Worm (Caenorhabditis elegans) whole organism, early embryonic: ENCODE results near the gene C50D2.6.

Source experiments
- B0310.2 ChIP-seq: sonication (generic microtip); optimal IDR thresholded peaks from 2 replicates; lab custom pipeline; 2016; ENCODE audit warnings: mild to moderate bottlenecking, missing genetic modification characterization, missing compliant biosample characterization
- F13C5.2 ChIP-seq: sonication (generic microtip); optimal IDR thresholded peaks from 2 replicates; lab custom pipeline; 2017; ENCODE audit warnings: mild to moderate bottlenecking, missing genetic modification characterization, inconsistent platforms, missing compliant biosample characterization
- aly-1 ChIP-seq: sonication (generic microtip); optimal IDR thresholded peaks from 2 replicates; lab custom pipeline; 2016; ENCODE audit warnings: missing genetic modification characterization, missing compliant biosample characterization
- ama-1 ChIP-seq: fragments of 150-350 bp; optimal IDR thresholded peaks from 2 replicates; lab custom pipeline; 2014
- ceh-13 ChIP-seq: fragments of 200-800 bp; sonication (Bioruptor generic); optimal IDR thresholded peaks from 2 replicates; lab custom pipeline; 2018; ENCODE audit warnings: mild to moderate bottlenecking, missing genetic modification characterization, missing compliant biosample characterization
- ceh-36 ChIP-seq: sonication (generic microtip); optimal IDR thresholded peaks from 2 replicates; lab custom pipeline; 2016; ENCODE audit warnings: missing genetic modification characterization, inconsistent platforms, missing compliant biosample characterization
- ets-7 ChIP-seq: sonication (generic microtip); optimal IDR thresholded peaks from 2 replicates; lab custom pipeline; 2016; ENCODE audit warnings: missing genotype, missing genetic modification characterization, missing compliant biosample characterization
- flt-1 ChIP-seq: fragments of 200-800 bp; sonication (Bioruptor generic); IDR thresholded peaks from 2 replicates; pipeline ENCODE4 v1.3.6; 2022; ENCODE audit warnings: missing genetic modification characterization, missing compliant biosample characterization
- hmbx-1 ChIP-seq: sonication (generic microtip); optimal IDR thresholded peaks from 2 replicates; lab custom pipeline; 2016; ENCODE audit warnings: mild to moderate bottlenecking, missing genetic modification characterization, missing compliant biosample characterization
- hmg-4 ChIP-seq: fragments of 200-800 bp; sonication (Bioruptor generic); optimal IDR thresholded peaks from 2 replicates; lab custom pipeline; 2018; ENCODE audit warnings: mild to moderate bottlenecking, missing genetic modification characterization, missing compliant biosample characterization
- hnd-1 ChIP-seq: sonication (generic microtip); optimal IDR thresholded peaks from 2 replicates; lab custom pipeline; 2016; ENCODE audit warnings: missing genetic modification characterization, missing compliant biosample characterization
- pes-1 ChIP-seq: fragments of 200-800 bp; sonication (Bioruptor generic); IDR thresholded peaks from 2 replicates; pipeline ENCODE4 v1.3.6; 2022; ENCODE audit warnings: missing genetic modification reagents, missing genetic modification characterization, missing compliant biosample characterization
- scrt-1 ChIP-seq: fragments of 200-800 bp; sonication (Bioruptor generic); IDR thresholded peaks from 2 replicates; pipeline ENCODE4 v1.3.6; 2022; ENCODE audit warnings: missing genetic modification characterization, missing compliant biosample characterization
- sea-1 ChIP-seq: fragments of 200-800 bp; sonication (Bioruptor generic); conservative IDR thresholded peaks from 2 replicates; pipeline ENCODE4 v1.3.6; 2022; ENCODE audit warnings: missing genetic modification characterization, missing compliant biosample characterization
- tbx-11 ChIP-seq: fragments of 200-800 bp; sonication (Bioruptor generic); IDR thresholded peaks from 2 replicates; pipeline ENCODE4 v1.3.6; 2022; ENCODE audit warnings: missing genetic modification characterization, missing compliant biosample characterization
- tbx-37 ChIP-seq: fragments of 200-800 bp; sonication (Bioruptor generic); conservative IDR thresholded peaks from 2 replicates; pipeline ENCODE4 v1.3.6; 2022; ENCODE audit warnings: missing genetic modification reagents, missing genetic modification characterization, missing compliant biosample characterization
- tra-4 ChIP-seq: sonication (generic microtip); optimal IDR thresholded peaks from 2 replicates; lab custom pipeline; 2017; ENCODE audit warnings: missing genetic modification characterization, missing compliant biosample characterization

The C50D2.6 gene

ce11 chrII:112231-112630, 28.0 kb downstream of the C50D2.6 start:
- TF ChIP-seq flt-1 (GFP tag; lab: Robert Waterston, UW) (no peak), pes-1 (no peak), hmbx-1 (tag; lab: Kevin White, UChicago) (no peak), hmg-4 (no peak), ets-7 (tag; lab: Kevin White, UChicago) (no peak), B0310.2 (tag; lab: Kevin White, UChicago) (no peak), tbx-11 (GFP tag; lab: Robert Waterston, UW) (no peak), aly-1 (tag; lab: Kevin White, UChicago) (no peak), scrt-1 (GFP tag; lab: Robert Waterston, UW) (no peak)

- TF ChIP-seq F13C5.2 (tag; lab: Kevin White, UChicago), result no peak
- TF ChIP-seq tbx-37 (GFP tag; lab: Robert Waterston, UW), result no peak
- TF ChIP-seq ceh-13 (GFP tag; lab: Kevin White, UChicago), result no peak
- no peak for TF ChIP-seq tra-4 (tag; lab: Kevin White, UChicago)
These were observed 32.7 kb downstream of the C50D2.6 start, which contains the start of gene srt-54 for ce11 chrII:116916-117315. Gene srt-54, plus strand, starts transcription at chrII:117216.

ce11 chrII:121121-121520, 36.9 kb downstream of the C50D2.6 start, which contains the start of gene K10B4.3:
Gene K10B4.3, minus strand, starts transcription at chrII:121221.
- TF ChIP-seq hmbx-1 (tag; lab: Kevin White, UChicago) (no peak), aly-1 (tag; lab: Kevin White, UChicago) (no peak), ets-7 (tag; lab: Kevin White, UChicago) (no peak), flt-1 (GFP tag; lab: Robert Waterston, UW) (no peak), scrt-1 (GFP tag; lab: Robert Waterston, UW) (no peak), ama-1 (lab: Kevin White, UChicago) (no peak), hmg-4 (no peak), pes-1 (no peak), tbx-37 (GFP tag; lab: Robert Waterston, UW) (no peak), tbx-11 (GFP tag; lab: Robert Waterston, UW) (no peak), sea-1 (no peak), hnd-1 (no peak), F13C5.2 (tag; lab: Kevin White, UChicago) (no peak), tra-4 (tag; lab: Kevin White, UChicago) (no peak), B0310.2 (tag; lab: Kevin White, UChicago) (no peak)

ce11 chrII:122008-122407, 37.8 kb downstream of the C50D2.6 start:
- TF ChIP-seq scrt-1 (GFP tag; lab: Robert Waterston, UW) (no peak), hmbx-1 (tag; lab: Kevin White, UChicago) (no peak), tra-4 (tag; lab: Kevin White, UChicago) (no peak), sea-1 (no peak), tbx-11 (GFP tag; lab: Robert Waterston, UW) (no peak), B0310.2 (tag; lab: Kevin White, UChicago) (no peak), F13C5.2 (tag; lab: Kevin White, UChicago) (no peak), aly-1 (tag; lab: Kevin White, UChicago) (no peak)

- TF ChIP-seq scrt-1 (GFP tag; lab: Robert Waterston, UW), result no peak
- TF ChIP-seq aly-1 (tag; lab: Kevin White, UChicago), result no peak
- no peak for TF ChIP-seq ceh-36 (tag; lab: Kevin White, UChicago)
- TF ChIP-seq flt-1 (GFP tag; lab: Robert Waterston, UW), result no peak
- TF ChIP-seq hmg-4, result no peak
- no peak for TF ChIP-seq B0310.2 (tag; lab: Kevin White, UChicago)
- TF ChIP-seq ama-1 (lab: Kevin White, UChicago), result no peak
- TF ChIP-seq tbx-11 (GFP tag; lab: Robert Waterston, UW), result no peak
- no peak for TF ChIP-seq hmbx-1 (tag; lab: Kevin White, UChicago)
- no peak for TF ChIP-seq F13C5.2 (tag; lab: Kevin White, UChicago)
- no peak for TF ChIP-seq pes-1
These were observed 38.3 kb downstream of the C50D2.6 start for ce11 chrII:122494-122893.

- TF ChIP-seq tbx-11 (GFP tag; lab: Robert Waterston, UW), result no peak
- no peak for TF ChIP-seq ama-1 (lab: Kevin White, UChicago)
- no peak for TF ChIP-seq flt-1 (GFP tag; lab: Robert Waterston, UW)
- no peak for TF ChIP-seq pes-1
- no peak for TF ChIP-seq sea-1
- no peak for TF ChIP-seq B0310.2 (tag; lab: Kevin White, UChicago)
- TF ChIP-seq hmbx-1 (tag; lab: Kevin White, UChicago), result no peak
- TF ChIP-seq F13C5.2 (tag; lab: Kevin White, UChicago), result no peak
- no peak for TF ChIP-seq tbx-37 (GFP tag; lab: Robert Waterston, UW)
- no peak for TF ChIP-seq hnd-1
- no peak for TF ChIP-seq tra-4 (tag; lab: Kevin White, UChicago)
- TF ChIP-seq ceh-36 (tag; lab: Kevin White, UChicago), result no peak
- TF ChIP-seq ceh-13 (GFP tag; lab: Kevin White, UChicago), result no peak
- no peak for TF ChIP-seq ets-7 (tag; lab: Kevin White, UChicago)
- TF ChIP-seq aly-1 (tag; lab: Kevin White, UChicago), result no peak
- no peak for TF ChIP-seq scrt-1 (GFP tag; lab: Robert Waterston, UW)
- TF ChIP-seq hmg-4, result no peak
These were observed 40.7 kb downstream of the C50D2.6 start, which contains the start of gene nmur-2 for ce11 chrII:124904-125303. Gene nmur-2, minus strand, starts transcription at chrII:125004.

- TF ChIP-seq F13C5.2 (tag; lab: Kevin White, UChicago) (no peak), sea-1 (no peak), aly-1 (tag; lab: Kevin White, UChicago) (no peak), B0310.2 (tag; lab: Kevin White, UChicago) (no peak), tbx-37 (GFP tag; lab: Robert Waterston, UW) (no peak), hmbx-1 (tag; lab: Kevin White, UChicago) (no peak), hmg-4 (no peak), tra-4 (tag; lab: Kevin White, UChicago) (no peak), flt-1 (GFP tag; lab: Robert Waterston, UW) (no peak), scrt-1 (GFP tag; lab: Robert Waterston, UW) (no peak), ceh-36 (tag; lab: Kevin White, UChicago) (no peak), pes-1 (no peak), hnd-1 (no peak), ceh-13 (GFP tag; lab: Kevin White, UChicago) (no peak), ama-1 (lab: Kevin White, UChicago) (no peak)
These were observed 44.7 kb downstream of the C50D2.6 start, which contains the start of gene srd-3 for ce11 chrII:128929-129328. Gene srd-3, minus strand, starts transcription at chrII:129029.
